Fruit fly (Drosophila melanogaster): Measurements from ENCODE around the gene Mical.

Gene Mical

dm6 chr3R:10024032-10024712 lies 18.5 kb downstream of the Mical start:
- TF ChIP-seq CG9705 (GFP tag; optimal IDR thresholded peaks at IDR 0.05) (no peak), br (GFP tag; optimal IDR thresholded peaks at IDR 0.05) (peak; percentile 9), sv (GFP tag; optimal IDR thresholded peaks at IDR 0.05) (no peak), fru (GFP tag; optimal IDR thresholded peaks at IDR 0.05) (peak; percentile 13), Dif (GFP tag; optimal IDR thresholded peaks at IDR 0.05; ENCODE audit: partially characterized antibody) (no peak), GATAd (GFP tag; optimal IDR thresholded peaks at IDR 0.05) (no peak), Sp1 (GFP tag; optimal IDR thresholded peaks at IDR 0.05) (no peak), pan (optimal IDR thresholded peaks at IDR 0.05) (no peak), OdsH (GFP tag; optimal IDR thresholded peaks at IDR 0.05) (no peak), usp (GFP tag; optimal IDR thresholded peaks at IDR 0.05) (no peak), Hr78 (GFP tag; optimal IDR thresholded peaks at IDR 0.05) (no peak), Abd-B (GFP tag; optimal IDR thresholded peaks at IDR 0.05) (no peak), dsf (GFP tag; optimal IDR thresholded peaks at IDR 0.05; ENCODE audit: borderline replicate concordance) (no peak), brk (GFP tag; optimal IDR thresholded peaks at IDR 0.05) (no peak), CrebA (GFP tag; optimal IDR thresholded peaks at IDR 0.05; ENCODE audit: borderline replicate concordance) (no peak), tai (GFP tag; optimal IDR thresholded peaks at IDR 0.05) (no peak), ey (GFP tag; optimal IDR thresholded peaks at IDR 0.05) (no peak), Vsx2 (GFP tag; optimal IDR thresholded peaks at IDR 0.05; ENCODE audit: partially characterized antibody) (no peak), h (GFP tag; optimal IDR thresholded peaks at IDR 0.05) (peak; percentile 28), Mio (GFP tag; optimal IDR thresholded peaks at IDR 0.05) (no peak), Myc (optimal IDR thresholded peaks at IDR 0.05) (no peak)

dm6 chr3R:10001174-10001789 lies 41.4 kb downstream of the Mical start, which contains the start of gene CG5359:
TSS of gene CG5359 (minus strand) at chr3R:10001276.
- TF ChIP-seq pan (optimal IDR thresholded peaks at IDR 0.05) (no peak), br (GFP tag; optimal IDR thresholded peaks at IDR 0.05) (no peak), GATAd (GFP tag; optimal IDR thresholded peaks at IDR 0.05) (no peak), Jra (GFP tag; optimal IDR thresholded peaks at IDR 0.05) (no peak), dsf (GFP tag; optimal IDR thresholded peaks at IDR 0.05; ENCODE audit: borderline replicate concordance) (no peak), lola (GFP tag; optimal IDR thresholded peaks at IDR 0.05) (no peak), psq (GFP tag; optimal IDR thresholded peaks at IDR 0.05) (no peak), brk (GFP tag; optimal IDR thresholded peaks at IDR 0.05) (no peak), h (GFP tag; optimal IDR thresholded peaks at IDR 0.05) (no peak), OdsH (GFP tag; optimal IDR thresholded peaks at IDR 0.05) (no peak), N (GFP tag; optimal IDR thresholded peaks at IDR 0.05) (no peak), Rel (GFP tag; optimal IDR thresholded peaks at IDR 0.05) (no peak), Rel (tag; optimal IDR thresholded peaks at IDR 0.05) (peak; percentile 32), Abd-B (GFP tag; optimal IDR thresholded peaks at IDR 0.05) (no peak), rgr (GFP tag; optimal IDR thresholded peaks at IDR 0.05) (no peak), foxo (GFP tag; optimal IDR thresholded peaks at IDR 0.05) (peak in 1 of 2 experiments; percentile 3)

- TF ChIP-seq tai (GFP tag; optimal IDR thresholded peaks at IDR 0.05) (no peak), HLH106 (tag; optimal IDR thresholded peaks at IDR 0.05) (no peak), Myc (optimal IDR thresholded peaks at IDR 0.05) (no peak), dsf (GFP tag; optimal IDR thresholded peaks at IDR 0.05; ENCODE audit: borderline replicate concordance) (no peak), sv (GFP tag; optimal IDR thresholded peaks at IDR 0.05) (no peak), dl (GFP tag; optimal IDR thresholded peaks at IDR 0.05; ENCODE audit: insufficient read depth in 1 of 2, partially characterized antibody in 2 of 2) (no peak), rgr (GFP tag; optimal IDR thresholded peaks at IDR 0.05) (no peak), woc (GFP tag; optimal IDR thresholded peaks at IDR 0.05) (no peak), usp (GFP tag; optimal IDR thresholded peaks at IDR 0.05) (no peak), N (GFP tag; optimal IDR thresholded peaks at IDR 0.05) (no peak), CG9705 (GFP tag; optimal IDR thresholded peaks at IDR 0.05) (no peak), Jra (GFP tag; optimal IDR thresholded peaks at IDR 0.05) (no peak), br (GFP tag; optimal IDR thresholded peaks at IDR 0.05) (no peak), Sp1 (GFP tag; optimal IDR thresholded peaks at IDR 0.05) (no peak), psq (GFP tag; optimal IDR thresholded peaks at IDR 0.05) (no peak), Dif (GFP tag; optimal IDR thresholded peaks at IDR 0.05; ENCODE audit: partially characterized antibody) (no peak), dmrt93B (GFP tag; optimal IDR thresholded peaks at IDR 0.05) (no peak), brk (GFP tag; optimal IDR thresholded peaks at IDR 0.05) (no peak), Hr83 (GFP tag; optimal IDR thresholded peaks at IDR 0.05; ENCODE audit: poor library complexity, severe bottlenecking) (no peak)
Measured at dm6 chr3R:9996689-9997213, 45.9 kb downstream of the Mical start, which contains the start of the genes Gr85a and Spn85F. TSS of gene Gr85a (minus strand) at chr3R:9996789. TSS of gene Spn85F (plus strand) at chr3R:9997163.

Measured in whole organism, wandering third instar larva.